Fruit fly (Drosophila melanogaster) whole organism, adult: ENCODE measurements around the gene CG18731.

Source experiments
- CG12768 ChIP-seq: fragments of 200-800 bp; sonication (Bioruptor generic); optimal IDR thresholded peaks from 2 replicates; lab custom pipeline; 2017; ENCODE audit warnings: missing biosample characterization, missing genetic modification characterization, mild to moderate bottlenecking, moderate library complexity, missing genetic modification reagents
- Hr96 ChIP-seq: fragments of 200-800 bp; sonication (Bioruptor generic); optimal IDR thresholded peaks from 2 replicates; lab custom pipeline; 2016; ENCODE audit warnings: missing biosample characterization, missing genetic modification characterization

- TF ChIP-seq Hr96 (GFP tag; lab: Kevin White, UChicago) (no peak), CG12768 (GFP tag; lab: Kevin White, UChicago) (peak; percentile 48)
Observed at dm6 chr3R:29682152-29682600, 42.7 kb upstream of the CG18731 start, which contains the start of the genes CG7582 and Gycalpha99B.
